Worm (Caenorhabditis elegans) whole organism, mixed stage, embryonic: ENCODE measurements around the gene cyn-12.

ENCODE experiments used
- M03D4.4 ChIP-seq: sonication (generic microtip); optimal IDR thresholded peaks from 2 replicates; lab custom pipeline; 2017; ENCODE audit warnings: mild to moderate bottlenecking, missing genetic modification characterization, missing compliant biosample characterization
- bed-3 ChIP-seq: fragments of 200-800 bp; sonication (Bioruptor generic); optimal IDR thresholded peaks from 3 replicates; lab custom pipeline; 2018; ENCODE audit warnings: mild to moderate bottlenecking, missing genetic modification characterization, moderate library complexity, missing compliant biosample characterization
- blmp-1 ChIP-seq: fragments of 150-350 bp; optimal IDR thresholded peaks from 2 replicates; lab custom pipeline; 2014; ENCODE audit warnings: missing biosample characterization, missing genetic modification characterization
- ceh-39 ChIP-seq: fragments of 150-350 bp; optimal IDR thresholded peaks from 2 replicates; lab custom pipeline; 2014; ENCODE audit warnings: missing biosample characterization, missing genetic modification characterization
- ceh-43 ChIP-seq: fragments of 200-800 bp; sonication (Bioruptor generic); optimal IDR thresholded peaks from 2 replicates; lab custom pipeline; 2018; ENCODE audit warnings: mild to moderate bottlenecking, missing genetic modification characterization, moderate library complexity, missing compliant biosample characterization
- ceh-83 ChIP-seq: fragments of 200-800 bp; sonication (Bioruptor generic); optimal IDR thresholded peaks from 2 replicates; lab custom pipeline; 2018; ENCODE audit warnings: mild to moderate bottlenecking, missing genetic modification characterization, missing compliant biosample characterization
- ces-1 ChIP-seq: fragments of 150-350 bp; optimal IDR thresholded peaks from 2 replicates; lab custom pipeline; 2014; ENCODE audit warnings: missing biosample characterization, missing genetic modification reagents, missing genetic modification characterization
- cnd-1 ChIP-seq: fragments of 200-800 bp; sonication (Bioruptor generic); optimal IDR thresholded peaks from 2 replicates; lab custom pipeline; 2018; ENCODE audit warnings: mild to moderate bottlenecking, missing genetic modification characterization, missing compliant biosample characterization
- drap-1 ChIP-seq: fragments of 200-800 bp; sonication (Bioruptor generic); optimal IDR thresholded peaks from 3 replicates; lab custom pipeline; 2018; ENCODE audit warnings: mild to moderate bottlenecking, missing genetic modification characterization, missing compliant biosample characterization
- elt-1 ChIP-seq: sonication (generic microtip); optimal IDR thresholded peaks from 2 replicates; lab custom pipeline; 2017; ENCODE audit warnings: missing genetic modification characterization, mild to moderate bottlenecking, missing compliant biosample characterization, antibody characterized with exemption, moderate library complexity, borderline replicate concordance; ENCODE audit not compliant: insufficient read depth
- elt-3 ChIP-seq: fragments of 150-350 bp; optimal IDR thresholded peaks from 2 replicates; lab custom pipeline; 2014; ENCODE audit warnings: missing biosample characterization, missing genetic modification characterization
- flh-1 ChIP-seq: fragments of 200-800 bp; sonication (Bioruptor generic); optimal IDR thresholded peaks from 2 replicates; lab custom pipeline; 2018; ENCODE audit warnings: mild to moderate bottlenecking, missing genetic modification characterization, moderate library complexity, missing compliant biosample characterization
- ham-2 ChIP-seq: fragments of 200-800 bp; sonication (Bioruptor generic); optimal IDR thresholded peaks from 2 replicates; lab custom pipeline; 2018; ENCODE audit warnings: mild to moderate bottlenecking, missing genetic modification characterization, missing compliant biosample characterization
- hlh-1 ChIP-seq: fragments of 150-350 bp; optimal IDR thresholded peaks from 2 replicates; lab custom pipeline; 2014; ENCODE audit warnings: missing biosample characterization, missing genetic modification reagents, missing genetic modification characterization
- lin-13 ChIP-seq: fragments of 150-350 bp; optimal IDR thresholded peaks from 2 replicates; lab custom pipeline; 2014; ENCODE audit warnings: missing biosample characterization, missing genetic modification characterization
- lin-32 ChIP-seq: fragments of 200-800 bp; sonication (Bioruptor generic); optimal IDR thresholded peaks from 2 replicates; lab custom pipeline; 2018; ENCODE audit warnings: mild to moderate bottlenecking, missing genetic modification characterization, missing compliant biosample characterization
- lsy-2 ChIP-seq: fragments of 150-350 bp; optimal IDR thresholded peaks from 2 replicates; lab custom pipeline; 2014; ENCODE audit warnings: missing biosample characterization, missing genetic modification characterization
- mab-5 ChIP-seq: fragments of 150-350 bp; optimal IDR thresholded peaks from 2 replicates; lab custom pipeline; 2014; ENCODE audit warnings: missing biosample characterization, missing genetic modification characterization
- mep-1 ChIP-seq: fragments of 150-350 bp; optimal IDR thresholded peaks from 2 replicates; lab custom pipeline; 2017; ENCODE audit warnings: missing biosample characterization, missing genetic modification reagents, missing genetic modification characterization, inconsistent platforms
- mls-2 ChIP-seq: sonication (generic microtip); optimal IDR thresholded peaks from 2 replicates; lab custom pipeline; 2016; ENCODE audit warnings: mild to moderate bottlenecking, missing genetic modification characterization, moderate library complexity, missing compliant biosample characterization
- nhr-12 ChIP-seq: fragments of 150-350 bp; optimal IDR thresholded peaks from 2 replicates; lab custom pipeline; 2014; ENCODE audit warnings: missing biosample characterization, missing genetic modification characterization
- nhr-2 ChIP-seq: fragments of 150-350 bp; optimal IDR thresholded peaks from 2 replicates; lab custom pipeline; 2014; ENCODE audit warnings: missing biosample characterization, missing genetic modification characterization
- nhr-237 ChIP-seq: fragments of 150-350 bp; optimal IDR thresholded peaks from 2 replicates; lab custom pipeline; 2014; ENCODE audit warnings: missing biosample characterization, missing genetic modification characterization
- nhr-28 ChIP-seq: fragments of 150-350 bp; optimal IDR thresholded peaks from 2 replicates; lab custom pipeline; 2014; ENCODE audit warnings: missing biosample characterization, missing genetic modification characterization
- nhr-76 ChIP-seq: sonication (generic microtip); optimal IDR thresholded peaks from 2 replicates; lab custom pipeline; 2017; ENCODE audit warnings: missing biosample characterization, missing genetic modification characterization
- pha-4 ChIP-seq: fragments of 150-350 bp; optimal IDR thresholded peaks from 2 replicates; lab custom pipeline; 2018; ENCODE audit warnings: missing biosample characterization, missing genetic modification reagents, missing genetic modification characterization
- sem-2 ChIP-seq: fragments of 200-800 bp; sonication (Bioruptor generic); optimal IDR thresholded peaks from 2 replicates; lab custom pipeline; 2018; ENCODE audit warnings: mild to moderate bottlenecking, missing genetic modification characterization, missing compliant biosample characterization
- snpc-4 ChIP-seq: fragments of 150-350 bp; optimal IDR thresholded peaks from 2 replicates; lab custom pipeline; 2014; ENCODE audit warnings: missing biosample characterization, missing genetic modification characterization
- sptf-1 ChIP-seq: sonication (generic microtip); optimal IDR thresholded peaks from 2 replicates; lab custom pipeline; 2017; ENCODE audit warnings: mild to moderate bottlenecking, missing genetic modification characterization, moderate library complexity, missing compliant biosample characterization
- tbx-8 ChIP-seq: fragments of 200-800 bp; sonication (Bioruptor generic); optimal IDR thresholded peaks from 2 replicates; lab custom pipeline; 2018; ENCODE audit warnings: mild to moderate bottlenecking, missing genetic modification characterization, moderate library complexity, missing compliant biosample characterization
- unc-120 ChIP-seq: sonication (generic microtip); optimal IDR thresholded peaks from 2 replicates; lab custom pipeline; 2017; ENCODE audit warnings: missing genetic modification characterization, missing compliant biosample characterization; ENCODE audit not compliant: poor library complexity, severe bottlenecking
- unc-39 ChIP-seq: fragments of 150-350 bp; optimal IDR thresholded peaks from 2 replicates; lab custom pipeline; 2014; ENCODE audit warnings: missing biosample characterization, missing genetic modification characterization
- unc-62 ChIP-seq: fragments of 150-350 bp; optimal IDR thresholded peaks from 2 replicates; lab custom pipeline; 2014; ENCODE audit warnings: missing biosample characterization, missing genetic modification reagents, missing genetic modification characterization
- zip-8 ChIP-seq: fragments of 150-350 bp; optimal IDR thresholded peaks from 2 replicates; lab custom pipeline; 2014; ENCODE audit warnings: missing biosample characterization, missing genetic modification characterization
- ztf-11 ChIP-seq: fragments of 150-350 bp; optimal IDR thresholded peaks from 2 replicates; lab custom pipeline; 2014; ENCODE audit warnings: missing biosample characterization, missing genetic modification characterization

The cyn-12 gene

DNA sequence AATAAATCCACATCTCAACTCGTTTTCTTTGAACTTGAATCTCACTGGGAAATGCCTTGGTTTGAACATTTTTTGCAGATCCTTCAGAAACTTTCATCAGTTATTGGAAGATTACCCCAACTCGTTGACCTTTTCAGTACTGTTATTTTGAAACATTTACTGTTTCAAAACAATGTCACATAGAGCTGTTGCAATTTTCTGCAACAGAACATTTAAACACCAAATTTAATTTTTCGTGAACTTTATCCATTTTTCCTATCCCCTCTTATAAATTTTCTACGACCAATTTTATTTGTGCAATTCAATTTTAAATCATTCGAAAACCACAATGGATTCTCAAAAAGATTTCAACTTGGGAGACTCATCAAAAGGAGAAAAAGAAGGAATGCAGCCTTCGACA, 25.1 kb downstream of the cyn-12 start, which contains the start of gene ZC477.2:
TSS of gene ZC477.2 (plus strand) at position 301 of the 400 bp plus-strand sequence.
- TF ChIP-seq zip-8 (tag; lab: Kevin White, UChicago) (no peak), unc-62 (GFP tag; lab: Kevin White, UChicago) (no peak), lin-13 (tag; lab: Kevin White, UChicago) (no peak), lsy-2 (no peak), nhr-28 (no peak), sptf-1 (tag; lab: Kevin White, UChicago) (no peak), snpc-4 (tag; lab: Kevin White, UChicago) (no peak), nhr-76 (tag; lab: Kevin White, UChicago) (no peak), sem-2 (GFP tag; lab: Kevin White, UChicago) (no peak)

DNA sequence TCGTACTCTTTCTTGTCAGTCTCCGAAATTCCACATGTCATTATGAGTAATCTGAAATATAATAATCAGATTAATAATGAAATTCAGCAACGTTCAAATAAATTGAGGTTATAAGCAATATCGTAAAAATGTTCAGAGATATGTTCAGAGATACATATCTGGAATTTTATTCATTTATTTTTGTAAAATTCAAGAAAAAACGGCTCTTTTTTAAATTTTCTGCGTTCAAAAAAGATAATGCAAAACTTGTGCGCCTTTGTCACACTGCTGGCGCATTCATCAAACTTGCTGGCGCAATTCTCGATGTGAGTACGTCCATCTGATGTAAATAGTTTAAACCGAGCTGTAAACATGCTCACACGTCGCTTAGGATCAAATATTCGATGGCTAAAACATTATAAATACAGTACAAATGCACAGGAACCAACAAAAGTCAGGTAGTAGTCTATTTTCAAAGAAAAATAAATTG, 29.8 kb downstream of the cyn-12 start, which contains the start of the genes rde-8 and ZC477.3:
TSS of gene rde-8 (minus strand) at position 51 of the 469 bp plus-strand sequence.
TSS of gene ZC477.3 (plus strand) at position 282 of the 469 bp plus-strand sequence.
- TF ChIP-seq lin-13 (tag; lab: Kevin White, UChicago) (peak; percentile 66), lsy-2 (peak; percentile 37), pha-4 (tag; lab: Kevin White, UChicago) (peak; percentile 66), ces-1 (GFP tag; lab: Kevin White, UChicago) (peak; percentile 46), ztf-11 (tag; lab: Kevin White, UChicago) (no peak), unc-62 (GFP tag; lab: Kevin White, UChicago) (no peak), mep-1 (tag; lab: Kevin White, UChicago) (peak; percentile 31)

DNA sequence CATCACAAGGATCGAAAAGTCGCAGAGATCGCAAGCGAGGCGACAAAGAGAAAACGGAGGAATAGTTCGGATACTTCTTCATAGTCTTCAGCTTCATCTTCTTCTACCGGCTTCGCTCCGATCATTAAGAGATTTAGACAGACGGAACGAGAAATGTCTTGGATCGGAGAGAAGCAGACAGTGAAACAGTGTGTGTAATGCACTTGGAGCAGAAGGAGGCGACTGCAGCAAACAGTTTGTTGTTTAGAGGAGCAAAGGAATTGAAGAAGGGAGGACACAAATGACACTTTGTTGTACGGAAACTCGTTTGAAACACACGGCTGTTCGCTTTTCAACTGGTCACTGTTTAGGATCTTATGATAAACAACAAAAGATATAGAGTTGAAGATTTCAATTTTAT, 33.6 kb downstream of the cyn-12 start:
- no peak for TF ChIP-seq cnd-1 (tag; lab: Kevin White, UChicago)
- TF ChIP-seq unc-39 (tag; lab: Kevin White, UChicago): no peak
- no peak for TF ChIP-seq mab-5 (tag; lab: Kevin White, UChicago)
- no peak for TF ChIP-seq nhr-28
- peak; percentile 65 for TF ChIP-seq pha-4 (tag; lab: Kevin White, UChicago)
- TF ChIP-seq ceh-43: no peak
- no peak for TF ChIP-seq snpc-4 (tag; lab: Kevin White, UChicago)
- no peak for TF ChIP-seq drap-1
- no peak for TF ChIP-seq ceh-39
- TF ChIP-seq unc-120 (tag; lab: Kevin White, UChicago): peak; percentile 32
- TF ChIP-seq lin-32 (GFP tag; lab: Kevin White, UChicago): no peak
- no peak for TF ChIP-seq nhr-2 (tag; lab: Kevin White, UChicago)
- peak; percentile 37 for TF ChIP-seq unc-62 (GFP tag; lab: Kevin White, UChicago)
- no peak for TF ChIP-seq flh-1 (GFP tag; lab: Kevin White, UChicago)
- TF ChIP-seq zip-8 (tag; lab: Kevin White, UChicago): no peak
- TF ChIP-seq lsy-2: no peak
- no peak for TF ChIP-seq ztf-11 (tag; lab: Kevin White, UChicago)
- no peak for TF ChIP-seq lin-13 (tag; lab: Kevin White, UChicago)
- TF ChIP-seq nhr-12: no peak
- TF ChIP-seq mep-1 (tag; lab: Kevin White, UChicago): peak; percentile 15
- no peak for TF ChIP-seq tbx-8 (GFP tag; lab: Kevin White, UChicago)
- TF ChIP-seq M03D4.4 (tag; lab: Kevin White, UChicago): no peak
- no peak for TF ChIP-seq elt-3 (tag; lab: Kevin White, UChicago)
- no peak for TF ChIP-seq nhr-76 (tag; lab: Kevin White, UChicago)
- no peak for TF ChIP-seq ceh-83 (GFP tag; lab: Kevin White, UChicago)
- peak; percentile 97 for TF ChIP-seq hlh-1 (tag; lab: Kevin White, UChicago)
- no peak for TF ChIP-seq blmp-1 (tag; lab: Kevin White, UChicago)
- no peak for TF ChIP-seq bed-3 (GFP tag; lab: Kevin White, UChicago)
- no peak for TF ChIP-seq mls-2 (tag; lab: Kevin White, UChicago)
- no peak for TF ChIP-seq sptf-1 (tag; lab: Kevin White, UChicago)
- TF ChIP-seq sem-2 (GFP tag; lab: Kevin White, UChicago): no peak
- TF ChIP-seq ces-1 (GFP tag; lab: Kevin White, UChicago): no peak
- no peak for TF ChIP-seq nhr-237 (tag; lab: Kevin White, UChicago)
- TF ChIP-seq elt-1 (tag; lab: Kevin White, UChicago): no peak
- TF ChIP-seq ham-2 (GFP tag; lab: Kevin White, UChicago): no peak
